Worm (Caenorhabditis elegans): ENCODE measurements around the gene R09H10.1.

ce11 chrIV:10584237-10584636 lies 15.8 kb upstream of the R09H10.1 start, which contains the start of gene oac-8:
- TF ChIP-seq sea-1 (GFP tag; conservative IDR thresholded peaks at IDR 0.05) (no peak), tbx-37 (GFP tag; conservative IDR thresholded peaks at IDR 0.05) (no peak), tra-4 (tag; optimal IDR thresholded peaks at IDR 0.05) (no peak), ets-7 (tag; optimal IDR thresholded peaks at IDR 0.05) (no peak), F13C5.2 (tag; optimal IDR thresholded peaks at IDR 0.05) (no peak)
